Fruit fly (Drosophila melanogaster): ENCODE measurements around the gene Cmpk.

The Cmpk gene

dm6 chr3R:26036153-26037144 is 18.8 kb downstream of the Cmpk start (continued):
- TF ChIP-seq Sry-β (GFP tag; optimal IDR thresholded peaks at IDR 0.05) (peak; percentile 66), scrt (GFP tag; optimal IDR thresholded peaks at IDR 0.05) (peak; percentile 36), CG8924 (tag; optimal IDR thresholded peaks at IDR 0.05) (peak; percentile 98), Dfd (GFP tag; optimal IDR thresholded peaks at IDR 0.05) (no peak), salm (tag; optimal IDR thresholded peaks at IDR 0.05) (peak; percentile 81), ham (GFP tag; IDR thresholded peaks at IDR 0.05) (no peak), sqz (GFP tag; optimal IDR thresholded peaks at IDR 0.05) (peak; percentile 95), Optix (GFP tag; IDR thresholded peaks at IDR 0.05) (no peak), cad (GFP tag; optimal IDR thresholded peaks at IDR 0.05) (peak; percentile 15), sima (GFP tag; optimal IDR thresholded peaks at IDR 0.05) (no peak), CG6683 (GFP tag; optimal IDR thresholded peaks at IDR 0.05) (peak; percentile 63), CG2875 (GFP tag; optimal IDR thresholded peaks at IDR 0.05) (peak; percentile 93), TFAM (GFP tag; optimal IDR thresholded peaks at IDR 0.05) (peak; percentile 75), CG4328 (GFP tag; optimal IDR thresholded peaks at IDR 0.05) (peak; percentile 89), CG6254 (GFP tag; optimal IDR thresholded peaks at IDR 0.05) (peak; percentile 95), Med (GFP tag) (peak; percentile 76), her (GFP tag; optimal IDR thresholded peaks at IDR 0.05) (peak; percentile 26), CG16813 (GFP tag; IDR thresholded peaks at IDR 0.05; ENCODE audit: partially characterized antibody) (0 out of 3 replicates have a peak, but pooled peaks have one; percentile 7), CG13287 (GFP tag; IDR thresholded peaks at IDR 0.05; ENCODE audit: partially characterized antibody) (no peak), Fer3 (tag; optimal IDR thresholded peaks at IDR 0.05) (peak; percentile 57), CG10462 (GFP tag; optimal IDR thresholded peaks at IDR 0.05) (peak; percentile 84), grn (GFP tag; optimal IDR thresholded peaks at IDR 0.05) (peak; percentile 45), CG11723 (GFP tag; optimal IDR thresholded peaks at IDR 0.05) (peak; percentile 89), CG17802 (tag; optimal IDR thresholded peaks at IDR 0.05) (peak; percentile 64), fu2 (GFP tag; optimal IDR thresholded peaks at IDR 0.05) (no peak), B-H2 (GFP tag; optimal IDR thresholded peaks at IDR 0.05) (no peak), CG11093 (GFP tag; IDR thresholded peaks at IDR 0.05) (peak; percentile 63), Antp (GFP tag; optimal IDR thresholded peaks at IDR 0.05) (peak; percentile 34), HHEX (GFP tag; optimal IDR thresholded peaks at IDR 0.05) (peak; percentile 77), CG2678 (tag; optimal IDR thresholded peaks at IDR 0.05) (peak; percentile 95), CoRest (tag; optimal IDR thresholded peaks at IDR 0.05) (peak; percentile 96), NK7.1 (GFP tag; optimal IDR thresholded peaks at IDR 0.05) (peak; percentile 19), CG17359 (tag; optimal IDR thresholded peaks at IDR 0.05) (peak; percentile 88), sim (GFP tag; IDR thresholded peaks at IDR 0.05) (0 out of 2 replicates have a peak, but pooled peaks have one; percentile 53), pb (GFP tag; optimal IDR thresholded peaks at IDR 0.05) (peak; percentile 37), Asciz (GFP tag; optimal IDR thresholded peaks at IDR 0.05) (peak; percentile 89), CG6813 (GFP tag; optimal IDR thresholded peaks at IDR 0.05) (peak; percentile 84), CG14014 (GFP tag; IDR thresholded peaks at IDR 0.05) (no peak), gce (GFP tag; IDR thresholded peaks at IDR 0.05) (no peak; the same call in 2 of the 3 replicates), z (GFP tag; IDR thresholded peaks at IDR 0.05) (peak; percentile 35; the same call in 1 of the 3 replicates), CG11696 (GFP tag; IDR thresholded peaks at IDR 0.05) (peak; percentile 98), Eip74EF (GFP tag; optimal IDR thresholded peaks at IDR 0.05) (peak in 1 of 2 experiments; percentile 94), CG7786 (GFP tag; optimal IDR thresholded peaks at IDR 0.05) (peak; percentile 7), trh (GFP tag; optimal IDR thresholded peaks at IDR 0.05) (peak; percentile 47), nerfin-2 (GFP tag; IDR thresholded peaks at IDR 0.05; ENCODE audit: partially characterized antibody) (no peak), CG3281 (GFP tag; optimal IDR thresholded peaks at IDR 0.05) (peak; percentile 11), Atf3 (GFP tag; optimal IDR thresholded peaks at IDR 0.05) (peak; percentile 77)

All from whole organism, embryonic.